Fruit fly (Drosophila melanogaster) whole organism, prepupa: ENCODE data around the gene CG46307.

Experiments
- Blimp-1 ChIP-seq: fragments of 200-800 bp; sonication (Bioruptor generic); optimal IDR thresholded peaks from 3 replicates; lab custom pipeline; 2017; ENCODE audit warnings: missing biosample characterization, missing genetic modification characterization, mild to moderate bottlenecking, moderate library complexity, missing genetic modification reagents
- CG10631 ChIP-seq: fragments of 200-800 bp; sonication (Bioruptor generic); optimal IDR thresholded peaks from 2 replicates; lab custom pipeline; 2016; ENCODE audit warnings: missing biosample characterization, missing genetic modification characterization
- CG10669 ChIP-seq: fragments of 200-800 bp; sonication (Bioruptor generic); optimal IDR thresholded peaks from 3 replicates; lab custom pipeline; 2018; ENCODE audit warnings: missing biosample characterization, mild to moderate bottlenecking, missing genetic modification characterization, moderate library complexity
- CG11294 ChIP-seq: fragments of 200-800 bp; sonication (Bioruptor generic); IDR thresholded peaks from 2 replicates; pipeline ENCODE4 v1.3.6; 2022; ENCODE audit warnings: missing biosample characterization, missing genetic modification characterization
- CG11762 ChIP-seq: fragments of 200-800 bp; sonication (Bioruptor generic); optimal IDR thresholded peaks from 3 replicates; lab custom pipeline; 2016; ENCODE audit warnings: missing biosample characterization, missing genetic modification characterization; ENCODE audit not compliant: insufficient read depth
- CG11902 ChIP-seq: fragments of 200-800 bp; sonication (Bioruptor generic); optimal IDR thresholded peaks from 3 replicates; lab custom pipeline; 2016; ENCODE audit warnings: missing biosample characterization, missing genetic modification characterization
- CG1621 ChIP-seq: fragments of 200-800 bp; sonication (Bioruptor generic); optimal IDR thresholded peaks from 3 replicates; lab custom pipeline; 2018; ENCODE audit warnings: missing biosample characterization, mild to moderate bottlenecking, missing genetic modification characterization
- CG3032 ChIP-seq: fragments of 200-800 bp; optimal IDR thresholded peaks from 2 replicates; lab custom pipeline; 2019; ENCODE audit warnings: missing biosample characterization, mild to moderate bottlenecking, missing genetic modification characterization, moderate library complexity
- CG31627 ChIP-seq: fragments of 200-800 bp; sonication (Bioruptor generic); optimal IDR thresholded peaks from 3 replicates; lab custom pipeline; 2016; ENCODE audit warnings: missing biosample characterization, missing genetic modification characterization
- CG34406 ChIP-seq: fragments of 200-800 bp; sonication (Bioruptor generic); optimal IDR thresholded peaks from 3 replicates; lab custom pipeline; 2016; ENCODE audit warnings: missing biosample characterization, missing genetic modification characterization
- CG3919 ChIP-seq: fragments of 200-800 bp; sonication (Bioruptor generic); optimal IDR thresholded peaks from 3 replicates; lab custom pipeline; 2016; ENCODE audit warnings: missing biosample characterization, missing genetic modification characterization
- CG4318 ChIP-seq: fragments of 200-800 bp; sonication (Bioruptor generic); optimal IDR thresholded peaks from 3 replicates; lab custom pipeline; 2017; ENCODE audit warnings: missing biosample characterization, mild to moderate bottlenecking, missing genetic modification characterization
- CG6163 ChIP-seq: fragments of 200-800 bp; sonication (Bioruptor generic); IDR thresholded peaks from 3 replicates; pipeline ENCODE4 v1.3.6; 2022; ENCODE audit warnings: missing biosample characterization, missing genetic modification characterization
- CG6276 ChIP-seq: fragments of 200-800 bp; sonication (Bioruptor generic); optimal IDR thresholded peaks from 2 replicates; lab custom pipeline; 2017; ENCODE audit warnings: missing biosample characterization, mild to moderate bottlenecking, missing genetic modification characterization
- CG7368 ChIP-seq: fragments of 200-800 bp; sonication (Bioruptor generic); optimal IDR thresholded peaks from 3 replicates; lab custom pipeline; 2016; ENCODE audit warnings: missing biosample characterization, missing genetic modification characterization
- Eip75B ChIP-seq: fragments of 200-800 bp; sonication (Bioruptor generic); optimal IDR thresholded peaks from 3 replicates; lab custom pipeline; 2016; ENCODE audit warnings: missing biosample characterization, missing genetic modification characterization
- Eip78C ChIP-seq: fragments of 200-800 bp; sonication (Bioruptor generic); peaks from one replicate; lab custom pipeline; 2016; ENCODE audit warnings: missing biosample characterization, missing genetic modification characterization
- Ets21C ChIP-seq: fragments of 200-800 bp; sonication (Bioruptor generic); optimal IDR thresholded peaks from 3 replicates; lab custom pipeline; 2016; ENCODE audit warnings: missing biosample characterization, missing genetic modification characterization
- Hr39 ChIP-seq: fragments of 200-800 bp; sonication (Bioruptor generic); optimal IDR thresholded peaks from 2 replicates; lab custom pipeline; 2016; ENCODE audit warnings: missing biosample characterization, missing genetic modification characterization
- Hr4 ChIP-seq: fragments of 200-800 bp; sonication (Bioruptor generic); optimal IDR thresholded peaks from 3 replicates; lab custom pipeline; 2016; ENCODE audit warnings: missing biosample characterization, missing genetic modification characterization
- Met ChIP-seq: fragments of 200-800 bp; sonication (Bioruptor generic); optimal IDR thresholded peaks from 3 replicates; lab custom pipeline; 2016; ENCODE audit warnings: missing biosample characterization, missing genetic modification characterization
- OdsH ChIP-seq: fragments of 200-800 bp; sonication (Bioruptor generic); optimal IDR thresholded peaks from 3 replicates; lab custom pipeline; 2016; ENCODE audit warnings: missing biosample characterization, missing genetic modification characterization
- Smox ChIP-seq: fragments of 200-800 bp; sonication (Bioruptor generic); optimal IDR thresholded peaks from 3 replicates; lab custom pipeline; 2016; ENCODE audit warnings: missing biosample characterization, missing genetic modification characterization
- Sox102F ChIP-seq: fragments of 200-800 bp; sonication (Bioruptor generic); optimal IDR thresholded peaks from 2 replicates; lab custom pipeline; 2016; ENCODE audit warnings: missing biosample characterization, mild to moderate bottlenecking, missing genetic modification characterization
- Sox14 ChIP-seq: fragments of 200-800 bp; sonication (Bioruptor generic); optimal IDR thresholded peaks from 3 replicates; lab custom pipeline; 2016; ENCODE audit warnings: missing biosample characterization, missing genetic modification characterization
- Sox15 ChIP-seq: fragments of 200-800 bp; sonication (Bioruptor generic); optimal IDR thresholded peaks from 3 replicates; lab custom pipeline; 2016; ENCODE audit warnings: missing biosample characterization, missing genetic modification characterization
- acj6 ChIP-seq: fragments of 200-800 bp; sonication (Bioruptor generic); optimal IDR thresholded peaks from 3 replicates; lab custom pipeline; 2016; ENCODE audit warnings: missing biosample characterization, missing genetic modification characterization
- cyc ChIP-seq: fragments of 200-800 bp; sonication (Bioruptor generic); optimal IDR thresholded peaks from 3 replicates; lab custom pipeline; 2016; ENCODE audit warnings: missing biosample characterization, missing genetic modification characterization
- esn ChIP-seq: fragments of 200-800 bp; sonication (Bioruptor generic); optimal IDR thresholded peaks from 2 replicates; lab custom pipeline; 2016; ENCODE audit warnings: missing biosample characterization, mild to moderate bottlenecking, missing genetic modification characterization, moderate library complexity
- fd85E ChIP-seq: fragments of 200-800 bp; sonication (Bioruptor generic); optimal IDR thresholded peaks from 3 replicates; lab custom pipeline; 2016; ENCODE audit warnings: missing biosample characterization, missing genetic modification characterization
- fkh ChIP-seq: fragments of 200-800 bp; sonication (Bioruptor generic); optimal IDR thresholded peaks from 3 replicates; lab custom pipeline; 2017; ENCODE audit warnings: missing biosample characterization, mild to moderate bottlenecking, missing genetic modification characterization, moderate library complexity
- lz ChIP-seq: fragments of 200-800 bp; sonication (Bioruptor generic); optimal IDR thresholded peaks from 3 replicates; lab custom pipeline; 2016; ENCODE audit warnings: missing biosample characterization, missing genetic modification characterization
- ss ChIP-seq, 2 experiments: fragments of 200-800 bp; sonication (Bioruptor generic); optimal IDR thresholded peaks; 2 replicates in 1 of 2; 3 replicates in 1 of 2; lab custom pipeline; 2017 to 2018; ENCODE audit warnings: mild to moderate bottlenecking in 2 of 2, missing biosample characterization in 2 of 2, missing genetic modification characterization in 2 of 2, moderate library complexity in 1 of 2
- svp ChIP-seq: fragments of 200-800 bp; sonication (Bioruptor generic); peaks from one replicate; lab custom pipeline; 2016; ENCODE audit warnings: missing biosample characterization, missing genetic modification characterization
- topi ChIP-seq: fragments of 200-800 bp; sonication (Bioruptor generic); optimal IDR thresholded peaks from 3 replicates; lab custom pipeline; 2016; ENCODE audit warnings: missing biosample characterization, missing genetic modification characterization
- vri ChIP-seq: fragments of 200-800 bp; sonication (Bioruptor generic); optimal IDR thresholded peaks from 3 replicates; lab custom pipeline; 2016; ENCODE audit warnings: missing biosample characterization, mild to moderate bottlenecking, missing genetic modification characterization

CG46307 gene

dm6 chr2L:21135764-21136163, 31.4 kb downstream of the CG46307 start:
- TF ChIP-seq esn (GFP tag; lab: Kevin White, UChicago) (no peak), CG3919 (no peak), CG31627 (no peak), CG10631 (GFP tag; lab: Kevin White, UChicago) (no peak), acj6 (GFP tag; lab: Kevin White, UChicago) (no peak)

- peak; percentile 9 for TF ChIP-seq Sox14 (GFP tag; lab: Kevin White, UChicago)
- TF ChIP-seq Sox102F (GFP tag; lab: Kevin White, UChicago), result no peak
- TF ChIP-seq svp (GFP tag; lab: Kevin White, UChicago), result no peak
- TF ChIP-seq Eip75B (GFP tag; lab: Kevin White, UChicago), result no peak
- no peak for TF ChIP-seq CG34406 (GFP tag; lab: Kevin White, UChicago)
- no peak for TF ChIP-seq CG6163 (GFP tag; lab: Robert Waterston, UW)
- peak; percentile 36 for TF ChIP-seq fd85E (GFP tag; lab: Kevin White, UChicago)
- TF ChIP-seq CG4318, result no peak
- TF ChIP-seq Sox15 (GFP tag; lab: Kevin White, UChicago), result no peak
- no peak for TF ChIP-seq fkh (GFP tag; lab: Kevin White, UChicago)
- TF ChIP-seq Blimp-1 (GFP tag; lab: Kevin White, UChicago), result no peak
- TF ChIP-seq CG11902 (GFP tag; lab: Kevin White, UChicago), result no peak
- no peak for TF ChIP-seq cyc (GFP tag; lab: Kevin White, UChicago)
- no peak for TF ChIP-seq OdsH (GFP tag; lab: Kevin White, UChicago)
- no peak for TF ChIP-seq CG11762
- TF ChIP-seq CG7368 (GFP tag; lab: Kevin White, UChicago), result no peak
- TF ChIP-seq Smox, result no peak
- no peak for TF ChIP-seq CG1621 (tag; lab: Kevin White, UChicago)
- TF ChIP-seq ss (GFP tag; optimal IDR thresholded peaks at IDR 0.05; lab: Kevin White, UChicago), result no peak
- peak; percentile 12 for TF ChIP-seq esn (GFP tag; lab: Kevin White, UChicago)
Observed at dm6 chr2L:21141714-21142500, 37.5 kb downstream of the CG46307 start, which contains the start of gene Dap160. Dap160 (minus strand) TSS chr2L:21142347.

- TF ChIP-seq OdsH (GFP tag; lab: Kevin White, UChicago) (no peak), CG31627 (no peak)
Observed at dm6 chr2L:21142501-21142849, 38.1 kb downstream of the CG46307 start.

dm6 chr2L:21142972-21143385, 38.6 kb downstream of the CG46307 start, which contains the start of gene pths:
pths (plus strand) TSS chr2L:21143229.
- TF ChIP-seq Sox15 (GFP tag; lab: Kevin White, UChicago) (peak; percentile 22), Hr39 (peak; percentile 64), CG11902 (GFP tag; lab: Kevin White, UChicago) (peak; percentile 32), cyc (GFP tag; lab: Kevin White, UChicago) (peak; percentile 44), vri (GFP tag; lab: Kevin White, UChicago) (no peak), svp (GFP tag; lab: Kevin White, UChicago) (no peak), Hr4 (GFP tag; lab: Kevin White, UChicago) (no peak), Ets21C (GFP tag; lab: Kevin White, UChicago) (peak; percentile 29), Blimp-1 (GFP tag; lab: Kevin White, UChicago) (no peak), CG7368 (GFP tag; lab: Kevin White, UChicago) (no peak), lz (GFP tag; lab: Kevin White, UChicago) (peak; percentile 16), Eip78C (GFP tag; lab: Kevin White, UChicago) (peak; percentile 62), esn (GFP tag; lab: Kevin White, UChicago) (peak; percentile 26), topi (GFP tag; lab: Kevin White, UChicago) (no peak), CG11294 (no peak), CG6276 (GFP tag; lab: Kevin White, UChicago) (no peak), Smox (no peak), Met (GFP tag; lab: Kevin White, UChicago) (no peak), CG10669 (no peak), CG3032 (tag; lab: Kevin White, UChicago) (peak; percentile 42), CG31627 (peak; percentile 59)
